Fruit fly (Drosophila melanogaster) whole organism, prepupa: Measurements from ENCODE around the gene CG46440.

Experiments
- Blimp-1 ChIP-seq: fragments of 200-800 bp; sonication (Bioruptor generic); optimal IDR thresholded peaks from 3 replicates; lab custom pipeline; 2017; ENCODE audit warnings: missing biosample characterization, missing genetic modification characterization, mild to moderate bottlenecking, moderate library complexity, missing genetic modification reagents
- CG10669 ChIP-seq: fragments of 200-800 bp; sonication (Bioruptor generic); optimal IDR thresholded peaks from 3 replicates; lab custom pipeline; 2018; ENCODE audit warnings: missing biosample characterization, mild to moderate bottlenecking, missing genetic modification characterization, moderate library complexity
- CG11294 ChIP-seq: fragments of 200-800 bp; sonication (Bioruptor generic); IDR thresholded peaks from 2 replicates; pipeline ENCODE4 v1.3.6; 2022; ENCODE audit warnings: missing biosample characterization, missing genetic modification characterization
- CG11762 ChIP-seq: fragments of 200-800 bp; sonication (Bioruptor generic); optimal IDR thresholded peaks from 3 replicates; lab custom pipeline; 2016; ENCODE audit warnings: missing biosample characterization, missing genetic modification characterization; ENCODE audit not compliant: insufficient read depth
- CG11902 ChIP-seq: fragments of 200-800 bp; sonication (Bioruptor generic); optimal IDR thresholded peaks from 3 replicates; lab custom pipeline; 2016; ENCODE audit warnings: missing biosample characterization, missing genetic modification characterization
- CG15336 ChIP-seq: fragments of 200-800 bp; sonication (Bioruptor generic); IDR thresholded peaks from 2 replicates; pipeline ENCODE4 v1.3.6; 2022; ENCODE audit warnings: missing biosample characterization, missing genetic modification characterization
- CG16779 ChIP-seq: fragments of 200-800 bp; sonication (Bioruptor generic); optimal IDR thresholded peaks from 3 replicates; lab custom pipeline; 2017; ENCODE audit warnings: missing biosample characterization, mild to moderate bottlenecking, missing genetic modification characterization
- CG3032 ChIP-seq: fragments of 200-800 bp; optimal IDR thresholded peaks from 2 replicates; lab custom pipeline; 2019; ENCODE audit warnings: missing biosample characterization, mild to moderate bottlenecking, missing genetic modification characterization, moderate library complexity
- CG34406 ChIP-seq: fragments of 200-800 bp; sonication (Bioruptor generic); optimal IDR thresholded peaks from 3 replicates; lab custom pipeline; 2016; ENCODE audit warnings: missing biosample characterization, missing genetic modification characterization
- CG4318 ChIP-seq: fragments of 200-800 bp; sonication (Bioruptor generic); optimal IDR thresholded peaks from 3 replicates; lab custom pipeline; 2017; ENCODE audit warnings: missing biosample characterization, mild to moderate bottlenecking, missing genetic modification characterization
- CG6163 ChIP-seq: fragments of 200-800 bp; sonication (Bioruptor generic); IDR thresholded peaks from 3 replicates; pipeline ENCODE4 v1.3.6; 2022; ENCODE audit warnings: missing biosample characterization, missing genetic modification characterization
- CG6792 ChIP-seq: fragments of 200-800 bp; sonication (Bioruptor generic); optimal IDR thresholded peaks from 3 replicates; lab custom pipeline; 2016; ENCODE audit warnings: missing biosample characterization, missing genetic modification characterization
- CG6854 ChIP-seq: fragments of 200-800 bp; sonication (Bioruptor generic); optimal IDR thresholded peaks from 2 replicates; lab custom pipeline; 2017; ENCODE audit warnings: missing biosample characterization, mild to moderate bottlenecking, missing genetic modification characterization
- CG8119 ChIP-seq: fragments of 200-800 bp; sonication (Bioruptor generic); IDR thresholded peaks from 3 replicates; pipeline ENCODE4 v1.3.6; 2022; ENCODE audit warnings: missing biosample characterization, missing genetic modification characterization
- CG9139 ChIP-seq: fragments of 200-800 bp; sonication (Bioruptor generic); optimal IDR thresholded peaks from 3 replicates; lab custom pipeline; 2017; ENCODE audit warnings: missing biosample characterization, mild to moderate bottlenecking, missing genetic modification characterization
- Eip75B ChIP-seq: fragments of 200-800 bp; sonication (Bioruptor generic); optimal IDR thresholded peaks from 3 replicates; lab custom pipeline; 2016; ENCODE audit warnings: missing biosample characterization, missing genetic modification characterization
- Ets21C ChIP-seq: fragments of 200-800 bp; sonication (Bioruptor generic); optimal IDR thresholded peaks from 3 replicates; lab custom pipeline; 2016; ENCODE audit warnings: missing biosample characterization, missing genetic modification characterization
- Gug ChIP-seq: fragments of 200-800 bp; sonication (Bioruptor generic); IDR thresholded peaks from 2 replicates; pipeline ENCODE4 v1.3.6; 2022; ENCODE audit warnings: missing biosample characterization, missing genetic modification characterization
- Hr38 ChIP-seq: sonication (Bioruptor generic); optimal IDR thresholded peaks from 2 replicates; lab custom pipeline; 2016; ENCODE audit warnings: missing biosample characterization, missing genetic modification characterization
- Lpt ChIP-seq: fragments of 200-800 bp; sonication (Bioruptor generic); optimal IDR thresholded peaks from 3 replicates; lab custom pipeline; 2016; ENCODE audit warnings: missing biosample characterization, missing genetic modification characterization
- Met ChIP-seq: fragments of 200-800 bp; sonication (Bioruptor generic); optimal IDR thresholded peaks from 3 replicates; lab custom pipeline; 2016; ENCODE audit warnings: missing biosample characterization, missing genetic modification characterization
- OdsH ChIP-seq: fragments of 200-800 bp; sonication (Bioruptor generic); optimal IDR thresholded peaks from 3 replicates; lab custom pipeline; 2016; ENCODE audit warnings: missing biosample characterization, missing genetic modification characterization
- Sox102F ChIP-seq: fragments of 200-800 bp; sonication (Bioruptor generic); optimal IDR thresholded peaks from 2 replicates; lab custom pipeline; 2016; ENCODE audit warnings: missing biosample characterization, mild to moderate bottlenecking, missing genetic modification characterization
- Sox14 ChIP-seq: fragments of 200-800 bp; sonication (Bioruptor generic); optimal IDR thresholded peaks from 3 replicates; lab custom pipeline; 2016; ENCODE audit warnings: missing biosample characterization, missing genetic modification characterization
- achi ChIP-seq: fragments of 200-800 bp; sonication (Bioruptor generic); optimal IDR thresholded peaks from 3 replicates; lab custom pipeline; 2016; ENCODE audit warnings: missing biosample characterization, missing genetic modification characterization
- acj6 ChIP-seq: fragments of 200-800 bp; sonication (Bioruptor generic); optimal IDR thresholded peaks from 3 replicates; lab custom pipeline; 2016; ENCODE audit warnings: missing biosample characterization, missing genetic modification characterization
- cyc ChIP-seq: fragments of 200-800 bp; sonication (Bioruptor generic); optimal IDR thresholded peaks from 3 replicates; lab custom pipeline; 2016; ENCODE audit warnings: missing biosample characterization, missing genetic modification characterization
- dac ChIP-seq: fragments of 200-800 bp; sonication (Bioruptor generic); optimal IDR thresholded peaks from 2 replicates; lab custom pipeline; 2017; ENCODE audit warnings: missing biosample characterization, mild to moderate bottlenecking, missing genetic modification characterization
- eg ChIP-seq: fragments of 200-800 bp; sonication (Bioruptor generic); IDR thresholded peaks from 3 replicates; pipeline ENCODE4 v1.3.6; 2022; ENCODE audit warnings: missing biosample characterization, missing genetic modification characterization
- esn ChIP-seq: fragments of 200-800 bp; sonication (Bioruptor generic); optimal IDR thresholded peaks from 2 replicates; lab custom pipeline; 2016; ENCODE audit warnings: missing biosample characterization, mild to moderate bottlenecking, missing genetic modification characterization, moderate library complexity
- fkh ChIP-seq: fragments of 200-800 bp; sonication (Bioruptor generic); optimal IDR thresholded peaks from 3 replicates; lab custom pipeline; 2017; ENCODE audit warnings: missing biosample characterization, mild to moderate bottlenecking, missing genetic modification characterization, moderate library complexity
- lz ChIP-seq: fragments of 200-800 bp; sonication (Bioruptor generic); optimal IDR thresholded peaks from 3 replicates; lab custom pipeline; 2016; ENCODE audit warnings: missing biosample characterization, missing genetic modification characterization
- net ChIP-seq: fragments of 200-800 bp; sonication (Bioruptor generic); optimal IDR thresholded peaks from 3 replicates; lab custom pipeline; 2016; ENCODE audit warnings: missing biosample characterization, missing genetic modification characterization
- salr ChIP-seq, 2 experiments: fragments of 200-800 bp; sonication (Bioruptor generic); optimal IDR thresholded peaks; 3 replicates each; lab custom pipeline; 2016 to 2018; ENCODE audit warnings: missing biosample characterization in 2 of 2, missing genetic modification characterization in 2 of 2, mild to moderate bottlenecking in 1 of 2
- spab ChIP-seq: fragments of 200-800 bp; sonication (Bioruptor generic); optimal IDR thresholded peaks from 2 replicates; lab custom pipeline; 2017; ENCODE audit warnings: missing biosample characterization, mild to moderate bottlenecking, missing genetic modification characterization, missing genetic modification reagents
- ss ChIP-seq, 2 experiments: fragments of 200-800 bp; sonication (Bioruptor generic); optimal IDR thresholded peaks; 2 replicates in 1 of 2; 3 replicates in 1 of 2; lab custom pipeline; 2017 to 2018; ENCODE audit warnings: mild to moderate bottlenecking in 2 of 2, missing biosample characterization in 2 of 2, missing genetic modification characterization in 2 of 2, moderate library complexity in 1 of 2
- topi ChIP-seq: fragments of 200-800 bp; sonication (Bioruptor generic); optimal IDR thresholded peaks from 3 replicates; lab custom pipeline; 2016; ENCODE audit warnings: missing biosample characterization, missing genetic modification characterization
- vri ChIP-seq: fragments of 200-800 bp; sonication (Bioruptor generic); optimal IDR thresholded peaks from 3 replicates; lab custom pipeline; 2016; ENCODE audit warnings: missing biosample characterization, mild to moderate bottlenecking, missing genetic modification characterization

The CG46440 gene

dm6 chrX:15811666-15812614, 45.7 kb downstream of the CG46440 start (continued):
- TF ChIP-seq CG16779 (tag; lab: Kevin White, UChicago) (peak; percentile 12), CG6163 (GFP tag; lab: Robert Waterston, UW) (peak; percentile 62), Ets21C (GFP tag; lab: Kevin White, UChicago) (no peak), CG11294 (no peak), Sox102F (GFP tag; lab: Kevin White, UChicago) (peak; percentile 33), CG4318 (GFP tag; lab: Kevin White, UChicago) (no peak), Gug (GFP tag; lab: Robert Waterston, UW) (no peak), salr (GFP tag; optimal IDR thresholded peaks at IDR 0.05; lab: Kevin White, UChicago) (no peak), fkh (GFP tag; lab: Kevin White, UChicago) (peak; percentile 25), cyc (GFP tag; lab: Kevin White, UChicago) (no peak), ss (GFP tag; optimal IDR thresholded peaks at IDR 0.05; lab: Kevin White, UChicago) (peak; percentile 2 to 11), CG11762 (no peak), Hr38 (GFP tag; lab: Kevin White, UChicago) (no peak), dac (GFP tag; lab: Kevin White, UChicago) (no peak), Sox14 (GFP tag; lab: Kevin White, UChicago) (peak; percentile 65), CG10669 (GFP tag; lab: Kevin White, UChicago) (no peak), achi (no peak), OdsH (GFP tag; lab: Kevin White, UChicago) (peak; percentile 3), topi (GFP tag; lab: Kevin White, UChicago) (no peak), eg (GFP tag; lab: Robert Waterston, UW) (peak; percentile 48), CG3032 (tag; lab: Kevin White, UChicago) (no peak), CG11902 (GFP tag; lab: Kevin White, UChicago) (no peak)

- TF ChIP-seq lz (GFP tag; lab: Kevin White, UChicago) (no peak), CG6854 (GFP tag; lab: Kevin White, UChicago) (no peak), fkh (GFP tag; lab: Kevin White, UChicago) (no peak), CG6792 (GFP tag; lab: Kevin White, UChicago) (no peak), CG15336 (GFP tag; lab: Robert Waterston, UW) (no peak), net (GFP tag; lab: Kevin White, UChicago) (no peak), eg (GFP tag; lab: Robert Waterston, UW) (no peak), CG4318 (GFP tag; lab: Kevin White, UChicago) (no peak), CG34406 (GFP tag; lab: Kevin White, UChicago) (no peak), dac (GFP tag; lab: Kevin White, UChicago) (no peak), Met (GFP tag; lab: Kevin White, UChicago) (no peak), vri (GFP tag; lab: Kevin White, UChicago) (no peak), Hr38 (GFP tag; lab: Kevin White, UChicago) (no peak), CG10669 (GFP tag; lab: Kevin White, UChicago) (no peak), CG11762 (no peak)
Measured at dm6 chrX:15809255-15809654, 48.4 kb downstream of the CG46440 start, which contains the start of gene CG8509. CG8509 (plus strand) TSS chrX:15809555.

dm6 chrX:15807915-15808314, 49.7 kb downstream of the CG46440 start:
- TF ChIP-seq esn (GFP tag; lab: Kevin White, UChicago) (no peak), Lpt (GFP tag; lab: Kevin White, UChicago) (no peak), acj6 (GFP tag; lab: Kevin White, UChicago) (no peak), CG34406 (GFP tag; lab: Kevin White, UChicago) (no peak), lz (GFP tag; lab: Kevin White, UChicago) (no peak), spab (no peak), CG4318 (GFP tag; lab: Kevin White, UChicago) (no peak), eg (GFP tag; lab: Robert Waterston, UW) (no peak), CG9139 (GFP tag; lab: Kevin White, UChicago) (no peak), CG15336 (GFP tag; lab: Robert Waterston, UW) (no peak), CG8119 (GFP tag; lab: Robert Waterston, UW) (no peak), fkh (GFP tag; lab: Kevin White, UChicago) (no peak), CG11902 (GFP tag; lab: Kevin White, UChicago) (no peak), topi (GFP tag; lab: Kevin White, UChicago) (no peak), CG11762 (no peak), achi (no peak), OdsH (GFP tag; lab: Kevin White, UChicago) (no peak), CG6792 (GFP tag; lab: Kevin White, UChicago) (no peak), Eip75B (GFP tag; lab: Kevin White, UChicago) (no peak), Blimp-1 (GFP tag; lab: Kevin White, UChicago) (no peak)
